Fruit fly (Drosophila melanogaster) whole organism, prepupa: ENCODE measurements around the gene CG6178.

Experiments used
- CG34406 ChIP-seq: fragments of 200-800 bp; sonication (Bioruptor generic); optimal IDR thresholded peaks from 3 replicates; lab custom pipeline; 2016; ENCODE audit warnings: missing biosample characterization, missing genetic modification characterization
- Hr38 ChIP-seq: sonication (Bioruptor generic); optimal IDR thresholded peaks from 2 replicates; lab custom pipeline; 2016; ENCODE audit warnings: missing biosample characterization, missing genetic modification characterization
- Smox ChIP-seq: fragments of 200-800 bp; sonication (Bioruptor generic); optimal IDR thresholded peaks from 3 replicates; lab custom pipeline; 2016; ENCODE audit warnings: missing biosample characterization, missing genetic modification characterization
- Sox102F ChIP-seq: fragments of 200-800 bp; sonication (Bioruptor generic); optimal IDR thresholded peaks from 2 replicates; lab custom pipeline; 2016; ENCODE audit warnings: missing biosample characterization, mild to moderate bottlenecking, missing genetic modification characterization
- cyc ChIP-seq: fragments of 200-800 bp; sonication (Bioruptor generic); optimal IDR thresholded peaks from 3 replicates; lab custom pipeline; 2016; ENCODE audit warnings: missing biosample characterization, missing genetic modification characterization
- fd85E ChIP-seq: fragments of 200-800 bp; sonication (Bioruptor generic); optimal IDR thresholded peaks from 3 replicates; lab custom pipeline; 2016; ENCODE audit warnings: missing biosample characterization, missing genetic modification characterization

DNA sequence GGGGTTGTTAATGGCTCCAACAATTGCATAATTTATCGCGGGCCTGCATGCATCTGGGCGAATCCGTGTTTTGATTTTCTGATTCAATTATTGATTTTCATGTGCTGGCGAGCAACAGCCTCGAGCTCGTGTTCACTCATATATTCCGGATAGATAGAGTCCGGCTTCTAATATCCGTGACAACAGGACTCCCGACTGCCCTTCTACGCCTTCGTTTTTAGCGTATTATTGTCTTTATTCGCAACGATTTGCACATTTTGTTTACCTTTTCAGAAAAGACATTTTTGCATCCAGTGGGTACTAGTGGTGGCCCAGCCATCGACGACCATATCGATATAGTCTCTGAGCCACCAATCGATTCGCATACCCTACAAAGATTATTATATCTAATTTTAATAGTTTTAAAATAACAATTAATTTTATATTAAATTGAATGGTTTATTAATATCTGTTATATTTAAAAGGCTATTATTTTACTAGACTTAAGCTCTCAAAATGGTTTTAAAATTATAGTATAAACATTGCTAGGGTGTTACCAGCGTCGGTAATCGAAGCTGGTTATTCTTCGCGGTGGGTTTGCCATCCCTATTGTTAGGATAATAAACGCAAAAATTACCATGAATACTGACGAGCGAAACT, 9.1 kb downstream of the CG6178 start, which contains the start of the genes Myo95E and TBC1d7:
- TF ChIP-seq cyc (GFP tag; lab: Kevin White, UChicago), result peak; percentile 83
- no peak for TF ChIP-seq Hr38 (GFP tag; lab: Kevin White, UChicago)
- TF ChIP-seq fd85E (GFP tag; lab: Kevin White, UChicago), result no peak
- TF ChIP-seq CG34406 (GFP tag; lab: Kevin White, UChicago), result peak; percentile 92
- TF ChIP-seq Sox102F (GFP tag; lab: Kevin White, UChicago), result no peak
- no peak for TF ChIP-seq Smox (GFP tag; lab: Kevin White, UChicago)
